Worm (Caenorhabditis elegans): ENCODE data around the gene Y61A9LA.4.

DNA sequence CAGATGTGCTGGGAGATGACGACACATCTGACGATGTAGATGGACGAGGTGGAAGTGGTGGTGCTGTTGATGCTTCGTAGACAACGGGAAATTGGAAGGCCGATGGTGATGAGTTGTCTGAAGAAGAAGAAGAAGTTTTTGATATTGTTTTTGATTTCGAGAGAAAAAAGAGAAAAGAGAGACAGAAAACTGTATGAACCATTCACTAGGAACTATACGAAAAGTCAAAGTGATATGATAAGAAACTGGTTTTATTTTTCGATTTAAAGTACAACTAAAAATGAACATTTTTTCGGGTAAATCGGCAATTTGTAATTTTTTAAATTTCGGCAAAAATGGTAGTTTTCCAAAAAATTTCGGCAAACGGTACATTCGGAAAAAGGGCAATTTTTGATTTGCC, 41.9 kb upstream of the Y61A9LA.4 start:
- TF ChIP-seq hlh-13 (GFP tag; optimal IDR thresholded peaks at IDR 0.05) (no peak), ref-2 (tag; optimal IDR thresholded peaks at IDR 0.05) (no peak), elt-2 (tag; optimal IDR thresholded peaks at IDR 0.05) (no peak)

Data from whole organism, late embryonic.